Worm (Caenorhabditis elegans): ENCODE results near the gene Y56A3A.31.

Y56A3A.31 gene

DNA sequence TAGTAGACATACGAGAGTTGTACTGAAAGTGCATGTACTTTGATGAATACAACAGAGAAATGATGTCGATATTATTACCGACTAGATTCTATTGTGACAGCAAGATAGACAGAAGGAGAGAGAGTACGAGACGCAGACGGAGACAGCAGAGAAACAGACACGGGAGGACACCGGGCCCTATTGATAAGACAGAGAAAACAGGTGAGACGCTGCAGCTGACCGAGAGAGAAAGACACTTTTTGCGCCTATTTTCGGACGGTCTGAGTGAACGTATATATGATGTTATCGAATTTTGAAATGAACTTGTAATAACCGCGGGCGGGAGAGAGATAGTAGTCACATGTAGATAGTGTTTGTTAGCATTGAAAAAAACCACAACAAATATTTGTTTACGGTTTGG lies 29.0 kb downstream of the Y56A3A.31 start:
- TF ChIP-seq ztf-23 (GFP tag; IDR thresholded peaks at IDR 0.05) = no peak

DNA sequence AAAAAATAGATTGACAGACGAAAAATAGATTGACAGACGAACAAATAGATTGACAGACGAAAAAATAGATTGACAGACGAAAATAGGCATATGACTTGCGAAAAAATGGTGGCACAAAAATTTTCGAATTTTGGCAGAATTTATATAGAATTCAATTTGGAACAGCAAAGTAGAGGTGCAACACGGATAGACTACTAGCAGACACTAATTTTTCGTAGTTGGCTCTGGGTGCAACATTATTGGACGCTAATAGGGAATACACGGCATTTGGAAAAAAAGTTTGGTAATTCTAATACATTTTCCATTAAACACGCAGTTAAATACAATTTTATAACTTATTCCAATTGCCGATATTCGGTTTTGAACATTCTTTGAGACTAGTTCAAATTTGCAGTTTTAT lies 35.0 kb downstream of the Y56A3A.31 start:
- TF ChIP-seq med-1 (GFP tag; optimal IDR thresholded peaks at IDR 0.05; ENCODE audit: insufficient read depth) = no peak
- TF ChIP-seq T22C8.4 (GFP tag; IDR thresholded peaks at IDR 0.05) = no peak
- no peak for TF ChIP-seq ref-1 (GFP tag; conservative IDR thresholded peaks at IDR 0.05)
- no peak for TF ChIP-seq ztf-29 (GFP tag; IDR thresholded peaks at IDR 0.05)
- no peak for TF ChIP-seq klf-2 (GFP tag; conservative IDR thresholded peaks at IDR 0.05)
- no peak for TF ChIP-seq flt-1 (GFP tag; IDR thresholded peaks at IDR 0.05)
- TF ChIP-seq ztf-23 (GFP tag; IDR thresholded peaks at IDR 0.05) = no peak
- TF ChIP-seq cog-1 (tag; optimal IDR thresholded peaks at IDR 0.05) = no peak
- TF ChIP-seq tab-1 (GFP tag; IDR thresholded peaks at IDR 0.05) = no peak

DNA sequence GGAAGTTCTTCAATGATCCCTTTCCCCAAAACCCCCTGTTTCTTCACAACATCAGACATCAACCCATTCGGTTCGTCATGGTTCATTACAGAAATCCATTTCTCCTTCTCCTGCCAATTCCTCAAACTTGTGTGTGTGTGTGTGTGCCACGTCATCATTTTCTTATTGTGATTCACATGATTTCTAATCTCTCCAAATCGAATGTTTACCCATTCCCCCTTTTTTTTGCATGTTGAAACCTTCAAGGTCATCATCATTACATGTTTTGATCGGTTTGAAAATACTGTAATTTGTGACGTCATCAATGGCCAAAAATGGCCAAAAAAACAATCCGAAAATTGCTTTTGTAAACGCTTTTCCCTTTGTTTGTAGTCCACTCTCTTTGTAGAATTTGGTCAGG lies 35.5 kb downstream of the Y56A3A.31 start:
- TF ChIP-seq ref-1 (GFP tag; conservative IDR thresholded peaks at IDR 0.05) (no peak), cog-1 (tag; optimal IDR thresholded peaks at IDR 0.05) (no peak), med-1 (GFP tag; optimal IDR thresholded peaks at IDR 0.05; ENCODE audit: insufficient read depth) (no peak), ztf-29 (GFP tag; IDR thresholded peaks at IDR 0.05) (no peak), T22C8.4 (GFP tag; IDR thresholded peaks at IDR 0.05) (no peak), flt-1 (GFP tag; IDR thresholded peaks at IDR 0.05) (no peak), ztf-23 (GFP tag; IDR thresholded peaks at IDR 0.05) (no peak), klf-2 (GFP tag; conservative IDR thresholded peaks at IDR 0.05) (no peak), tab-1 (GFP tag; IDR thresholded peaks at IDR 0.05) (no peak)

DNA sequence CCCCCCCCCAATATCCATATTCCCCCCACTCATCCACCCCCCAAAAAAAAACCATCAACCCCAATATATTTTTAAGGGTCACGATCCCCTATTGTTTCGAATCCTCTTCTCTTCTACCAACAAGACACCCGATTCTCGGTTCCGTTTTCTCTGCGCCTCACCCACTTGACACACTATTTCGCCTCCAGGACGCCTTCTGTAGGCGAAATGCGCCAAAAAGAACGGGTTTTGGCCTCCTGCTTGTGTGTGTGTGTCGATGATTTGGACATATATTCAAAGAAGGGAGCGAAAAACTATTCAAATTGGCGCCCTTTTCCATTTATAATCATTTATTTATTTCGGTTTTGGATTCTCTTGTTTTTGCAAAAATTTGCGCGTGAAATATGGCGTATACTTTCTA lies 38.8 kb downstream of the Y56A3A.31 start:
- no peak for TF ChIP-seq med-1 (GFP tag; optimal IDR thresholded peaks at IDR 0.05; ENCODE audit: insufficient read depth)
- TF ChIP-seq flt-1 (GFP tag; IDR thresholded peaks at IDR 0.05) = no peak
- no peak for TF ChIP-seq T22C8.4 (GFP tag; IDR thresholded peaks at IDR 0.05)
- TF ChIP-seq cog-1 (tag; optimal IDR thresholded peaks at IDR 0.05) = no peak
- TF ChIP-seq ref-1 (GFP tag; conservative IDR thresholded peaks at IDR 0.05) = no peak
- TF ChIP-seq ztf-29 (GFP tag; IDR thresholded peaks at IDR 0.05) = no peak
- TF ChIP-seq ztf-23 (GFP tag; IDR thresholded peaks at IDR 0.05) = no peak
- no peak for TF ChIP-seq tab-1 (GFP tag; IDR thresholded peaks at IDR 0.05)
- no peak for TF ChIP-seq klf-2 (GFP tag; conservative IDR thresholded peaks at IDR 0.05)

DNA sequence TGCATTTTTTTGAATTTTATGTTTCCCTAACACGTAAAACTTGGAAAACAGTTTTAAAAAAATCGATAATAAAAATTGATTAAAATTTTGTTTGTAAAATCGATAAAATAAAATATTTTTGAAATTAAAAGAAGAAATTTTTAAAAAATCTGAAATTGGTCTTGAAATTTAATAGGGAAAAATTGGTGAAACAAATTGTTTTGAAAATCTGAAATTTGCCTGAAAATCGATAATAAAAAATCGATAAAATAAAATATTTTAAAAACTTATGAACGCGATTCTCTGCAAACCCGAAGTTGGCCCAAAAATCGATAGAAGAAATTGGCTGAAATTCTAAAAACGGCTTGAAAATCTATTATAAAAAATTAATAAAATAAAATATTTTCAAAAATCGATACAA lies 39.4 kb downstream of the Y56A3A.31 start:
- no peak for TF ChIP-seq klf-2 (GFP tag; conservative IDR thresholded peaks at IDR 0.05)
- no peak for TF ChIP-seq T22C8.4 (GFP tag; IDR thresholded peaks at IDR 0.05)
- TF ChIP-seq cog-1 (tag; optimal IDR thresholded peaks at IDR 0.05) = no peak
- no peak for TF ChIP-seq med-1 (GFP tag; optimal IDR thresholded peaks at IDR 0.05; ENCODE audit: insufficient read depth)
- TF ChIP-seq ztf-23 (GFP tag; IDR thresholded peaks at IDR 0.05) = no peak
- no peak for TF ChIP-seq flt-1 (GFP tag; IDR thresholded peaks at IDR 0.05)
- no peak for TF ChIP-seq ztf-29 (GFP tag; IDR thresholded peaks at IDR 0.05)

DNA sequence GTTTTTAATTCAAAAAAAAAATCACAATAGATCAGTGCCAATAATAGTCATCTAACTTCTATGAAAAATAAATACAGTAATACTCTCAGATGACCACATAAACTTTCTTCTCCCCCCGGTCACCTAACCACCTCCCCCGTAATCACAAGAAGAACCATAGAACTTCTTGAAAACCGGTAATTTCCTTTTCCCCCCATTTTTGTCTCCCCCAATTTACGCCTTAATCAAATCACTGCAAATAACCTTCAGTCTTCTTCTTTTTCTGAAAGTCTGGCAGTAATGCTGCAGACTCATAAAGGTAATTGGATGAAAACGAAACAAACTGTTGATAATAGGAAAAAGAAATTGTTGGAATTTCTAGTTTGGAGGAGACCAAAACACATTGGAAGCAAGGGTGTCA lies 40.2 kb downstream of the Y56A3A.31 start:
- no peak for TF ChIP-seq ref-1 (GFP tag; conservative IDR thresholded peaks at IDR 0.05)
- TF ChIP-seq ztf-23 (GFP tag; IDR thresholded peaks at IDR 0.05) = no peak
- no peak for TF ChIP-seq med-1 (GFP tag; optimal IDR thresholded peaks at IDR 0.05; ENCODE audit: insufficient read depth)
- TF ChIP-seq klf-2 (GFP tag; conservative IDR thresholded peaks at IDR 0.05) = no peak
- TF ChIP-seq cog-1 (tag; optimal IDR thresholded peaks at IDR 0.05) = no peak
- no peak for TF ChIP-seq tab-1 (GFP tag; IDR thresholded peaks at IDR 0.05)
- TF ChIP-seq flt-1 (GFP tag; IDR thresholded peaks at IDR 0.05) = no peak
- TF ChIP-seq ztf-29 (GFP tag; IDR thresholded peaks at IDR 0.05) = no peak
- TF ChIP-seq T22C8.4 (GFP tag; IDR thresholded peaks at IDR 0.05) = no peak

DNA sequence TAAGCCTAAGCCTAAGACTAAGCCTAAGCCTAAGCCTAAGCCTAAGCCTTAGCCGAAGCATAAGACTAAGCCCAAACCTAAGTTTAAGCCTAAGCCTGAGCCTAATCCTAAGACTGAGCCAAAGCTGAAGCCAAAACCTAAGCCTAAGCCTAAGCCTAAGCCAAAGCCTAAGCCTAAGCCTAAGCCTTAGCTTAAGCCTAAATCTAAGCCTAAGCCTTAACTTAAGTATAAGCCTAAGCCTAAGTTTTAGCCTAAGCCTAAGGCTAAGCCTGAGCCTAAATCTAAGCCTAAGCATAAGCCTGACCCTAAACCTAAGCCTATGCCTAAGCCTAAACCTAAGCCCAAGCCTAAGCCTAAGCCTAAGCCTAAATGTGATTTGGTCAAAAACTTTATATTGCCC lies 40.9 kb downstream of the Y56A3A.31 start:
- TF ChIP-seq cog-1 (tag; optimal IDR thresholded peaks at IDR 0.05) (no peak), ztf-29 (GFP tag; IDR thresholded peaks at IDR 0.05) (peak; percentile 66; the same call in 1 of the 2 replicates)

DNA sequence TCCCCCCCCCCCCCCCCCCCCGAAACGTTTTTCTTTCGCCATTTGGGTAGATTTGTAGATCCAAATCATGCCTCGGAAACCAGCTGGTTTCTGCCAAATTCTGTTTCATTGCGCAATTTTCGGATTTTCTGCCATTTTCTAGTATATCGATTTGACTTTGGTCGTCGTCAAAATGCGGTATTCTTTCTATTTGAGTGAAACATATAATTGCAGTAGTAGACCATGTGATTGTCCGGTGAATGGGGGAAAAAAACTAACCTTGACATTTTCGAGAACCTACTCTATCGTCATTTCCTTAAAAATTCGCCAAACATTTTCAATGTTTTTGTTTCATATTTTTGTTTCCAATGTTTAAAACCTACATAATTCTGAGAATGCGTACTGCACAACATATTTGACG lies 41.3 kb downstream of the Y56A3A.31 start:
- TF ChIP-seq tab-1 (GFP tag; IDR thresholded peaks at IDR 0.05) (no peak), med-1 (GFP tag; optimal IDR thresholded peaks at IDR 0.05; ENCODE audit: insufficient read depth) (no peak), flt-1 (GFP tag; IDR thresholded peaks at IDR 0.05) (no peak), T22C8.4 (GFP tag; IDR thresholded peaks at IDR 0.05) (no peak), ztf-29 (GFP tag; IDR thresholded peaks at IDR 0.05) (no peak), cog-1 (tag; optimal IDR thresholded peaks at IDR 0.05) (no peak), ref-1 (GFP tag; conservative IDR thresholded peaks at IDR 0.05) (no peak), ztf-23 (GFP tag; IDR thresholded peaks at IDR 0.05) (no peak), klf-2 (GFP tag; conservative IDR thresholded peaks at IDR 0.05) (no peak)

DNA sequence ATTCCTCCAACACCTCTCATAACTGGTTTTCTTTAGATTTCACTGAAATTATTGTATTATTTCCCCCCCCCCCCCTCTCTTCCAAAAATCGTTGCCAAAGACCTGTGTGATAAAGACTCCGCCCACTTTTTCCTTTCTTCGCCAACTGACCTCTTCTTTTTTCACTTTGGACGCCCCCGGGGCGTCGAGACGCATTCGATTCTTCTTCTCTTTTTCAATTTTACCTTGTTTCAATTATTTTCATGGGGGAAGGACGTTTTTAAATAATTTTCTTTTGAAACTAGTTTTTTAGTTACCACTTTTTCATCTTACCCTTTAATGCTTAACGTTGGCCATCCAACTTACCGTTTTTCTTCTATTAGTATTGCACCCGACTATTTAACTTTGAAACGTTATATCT lies 43.7 kb downstream of the Y56A3A.31 start:
- TF ChIP-seq flt-1 (GFP tag; IDR thresholded peaks at IDR 0.05) (no peak), ztf-23 (GFP tag; IDR thresholded peaks at IDR 0.05) (no peak), med-1 (GFP tag; optimal IDR thresholded peaks at IDR 0.05; ENCODE audit: insufficient read depth) (no peak)

DNA sequence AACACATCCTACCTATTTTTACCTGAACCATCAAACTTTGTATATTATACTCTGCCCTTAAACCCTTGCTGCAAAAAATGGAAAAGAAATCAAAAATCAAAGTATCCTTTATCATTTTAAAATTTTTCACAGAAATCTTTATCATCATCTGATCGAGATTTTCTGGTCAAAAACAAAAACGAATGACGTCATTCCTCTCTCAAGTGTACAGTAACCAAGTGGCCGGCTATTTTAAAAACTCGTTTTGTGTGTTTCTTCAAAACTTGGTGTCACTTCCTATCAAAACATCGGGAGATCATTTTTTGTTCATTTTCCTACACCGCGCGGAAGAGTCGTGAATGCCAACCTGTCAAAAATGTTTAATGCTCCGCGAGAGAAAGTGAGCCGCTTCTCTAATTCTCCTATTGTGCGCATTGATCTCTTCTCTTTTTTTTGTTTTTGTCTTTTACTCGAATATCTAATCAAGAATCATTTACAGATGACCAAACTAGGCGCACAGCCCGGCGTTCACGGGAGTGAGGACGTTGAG lies 45.9 kb downstream of the Y56A3A.31 start, which contains the start of gene brp-1:
Gene brp-1 (plus strand): TSS at position 479 of the 529 bp plus-strand sequence.
- no peak for TF ChIP-seq med-1 (GFP tag; optimal IDR thresholded peaks at IDR 0.05; ENCODE audit: insufficient read depth)
- no peak for TF ChIP-seq cog-1 (tag; optimal IDR thresholded peaks at IDR 0.05)
- no peak for TF ChIP-seq ref-1 (GFP tag; conservative IDR thresholded peaks at IDR 0.05)
- TF ChIP-seq klf-2 (GFP tag; conservative IDR thresholded peaks at IDR 0.05) = no peak
- TF ChIP-seq flt-1 (GFP tag; IDR thresholded peaks at IDR 0.05) = no peak
- TF ChIP-seq ztf-29 (GFP tag; IDR thresholded peaks at IDR 0.05) = no peak
- no peak for TF ChIP-seq tab-1 (GFP tag; IDR thresholded peaks at IDR 0.05)
- no peak for TF ChIP-seq ztf-23 (GFP tag; IDR thresholded peaks at IDR 0.05)
- no peak for TF ChIP-seq T22C8.4 (GFP tag; IDR thresholded peaks at IDR 0.05)

DNA sequence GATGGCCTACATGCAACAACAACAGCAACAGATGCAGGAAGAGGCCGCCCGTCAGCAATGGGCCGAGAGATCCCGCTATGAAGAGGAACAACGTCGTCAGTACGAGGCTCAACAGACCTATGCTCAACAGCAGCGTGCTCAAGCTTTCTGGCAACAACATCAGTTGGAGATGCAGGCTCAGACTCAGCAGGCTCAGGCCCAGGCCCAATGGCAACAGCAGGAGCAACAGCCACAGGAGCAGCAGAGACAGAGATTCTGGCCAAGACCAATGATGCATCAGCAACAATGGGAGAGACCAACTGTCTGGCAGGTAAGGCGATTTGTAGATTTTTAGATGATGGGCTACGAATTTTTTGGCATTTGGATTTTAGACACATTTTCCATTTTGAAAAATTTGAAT lies 48.0 kb downstream of the Y56A3A.31 start:
- no peak for TF ChIP-seq ref-1 (GFP tag; conservative IDR thresholded peaks at IDR 0.05)
- no peak for TF ChIP-seq ztf-23 (GFP tag; IDR thresholded peaks at IDR 0.05)
- TF ChIP-seq flt-1 (GFP tag; IDR thresholded peaks at IDR 0.05) = no peak
- TF ChIP-seq T22C8.4 (GFP tag; IDR thresholded peaks at IDR 0.05) = no peak
- TF ChIP-seq cog-1 (tag; optimal IDR thresholded peaks at IDR 0.05) = no peak
- TF ChIP-seq klf-2 (GFP tag; conservative IDR thresholded peaks at IDR 0.05) = no peak
- TF ChIP-seq tab-1 (GFP tag; IDR thresholded peaks at IDR 0.05) = no peak
- TF ChIP-seq med-1 (GFP tag; optimal IDR thresholded peaks at IDR 0.05; ENCODE audit: insufficient read depth) = no peak

Measured in whole organism, midembryonic.